Fruit fly (Drosophila melanogaster): ENCODE data around the gene CG42446.

CG42446 gene

DNA sequence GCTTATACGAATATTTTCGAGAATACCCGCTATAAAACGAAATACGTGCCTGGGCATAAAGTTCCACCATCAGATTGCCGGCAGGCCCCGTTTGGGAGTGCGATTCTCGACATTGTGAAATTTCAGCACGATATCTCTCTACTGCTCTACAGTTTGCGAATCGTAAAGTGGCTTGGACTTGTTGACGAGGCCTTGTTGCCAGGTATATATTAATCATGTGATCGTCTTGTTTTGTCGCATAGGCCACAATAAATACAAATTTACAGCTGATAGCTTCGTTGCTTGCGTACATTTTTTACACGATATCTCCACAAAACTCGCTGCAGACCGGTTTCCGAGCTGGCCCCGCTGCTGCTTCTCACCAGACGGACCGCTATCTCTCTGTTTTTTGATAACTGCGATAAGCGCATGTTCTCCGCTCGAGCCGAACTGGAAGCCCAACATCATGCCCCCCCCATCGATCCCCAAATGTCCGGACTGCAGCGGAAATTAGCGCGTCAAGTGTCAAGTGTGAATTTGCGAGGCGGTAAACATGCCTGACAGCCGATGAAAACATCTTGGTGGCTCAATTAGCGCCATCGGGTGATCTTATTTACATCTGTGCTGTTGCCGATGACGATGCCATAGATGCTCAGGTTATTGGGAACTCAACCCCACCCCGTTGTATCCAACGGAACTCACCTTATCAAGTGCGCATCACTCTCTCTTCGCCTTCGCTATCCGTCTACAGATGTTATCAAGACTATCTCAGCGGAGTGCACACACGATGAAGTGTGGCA is 50.4 kb downstream of the CG42446 start (continued):
- TF ChIP-seq CG15601 (tag; optimal IDR thresholded peaks at IDR 0.05) (no peak), CG11695 (GFP tag; IDR thresholded peaks at IDR 0.05) (0 out of 3 replicates have a peak, but pooled peaks have one; percentile 29), CG1603 (tag; optimal IDR thresholded peaks at IDR 0.05) (peak; percentile 19), E2f1 (GFP tag; IDR thresholded peaks at IDR 0.05) (peak; percentile 47; the same call in 1 of the 2 replicates), Hsf (GFP tag; optimal IDR thresholded peaks at IDR 0.05) (peak; percentile 18), dpn (GFP tag; optimal IDR thresholded peaks at IDR 0.05) (peak in 1 of 2 experiments; percentile 36), lilli (GFP tag; optimal IDR thresholded peaks at IDR 0.05) (peak; percentile 30), Sox100B (GFP tag; optimal IDR thresholded peaks at IDR 0.05) (peak; percentile 21), CG10431 (GFP tag; optimal IDR thresholded peaks at IDR 0.05) (no peak), CG8290 (GFP tag; optimal IDR thresholded peaks at IDR 0.05) (peak; percentile 6), CG8290 (tag; optimal IDR thresholded peaks at IDR 0.05) (no peak), CG2120 (GFP tag; optimal IDR thresholded peaks at IDR 0.05) (peak; percentile 41), CG17912 (GFP tag; optimal IDR thresholded peaks at IDR 0.05) (no peak), chinmo (GFP tag; IDR thresholded peaks at IDR 0.05; ENCODE audit: partially characterized antibody) (peak; percentile 69; the same call in 1 of the 4 replicates), CG7556 (GFP tag; optimal IDR thresholded peaks at IDR 0.05) (peak; percentile 14), CG17359 (tag; optimal IDR thresholded peaks at IDR 0.05) (peak; percentile 31), Abd-B (GFP tag; optimal IDR thresholded peaks at IDR 0.05) (no peak), PHDP (tag; optimal IDR thresholded peaks at IDR 0.05) (peak; percentile 3), CG17802 (tag; optimal IDR thresholded peaks at IDR 0.05) (no peak), Awh (GFP tag; IDR thresholded peaks at IDR 0.05) (0 out of 2 replicates have a peak, but pooled peaks have one; percentile 43), CG10543 (GFP tag; optimal IDR thresholded peaks at IDR 0.05) (peak; percentile 39), phol (tag; optimal IDR thresholded peaks at IDR 0.05) (peak; percentile 15), CG1792 (GFP tag; optimal IDR thresholded peaks at IDR 0.05) (peak; percentile 13), row (GFP tag; IDR thresholded peaks at IDR 0.05) (peak; percentile 67), CG5245 (GFP tag; optimal IDR thresholded peaks at IDR 0.05) (no peak), CG7786 (GFP tag; optimal IDR thresholded peaks at IDR 0.05) (peak; percentile 9), CG11093 (GFP tag; IDR thresholded peaks at IDR 0.05) (no peak), CG17328 (GFP tag; IDR thresholded peaks at IDR 0.05) (peak; percentile 51; the same call in 1 of the 2 replicates), zen2 (GFP tag; IDR thresholded peaks at IDR 0.05; ENCODE audit: partially characterized antibody) (0 out of 3 replicates have a peak, but pooled peaks have one; percentile 9), CG9876 (GFP tag; optimal IDR thresholded peaks at IDR 0.05) (no peak), CG30020 (tag; optimal IDR thresholded peaks at IDR 0.05) (no peak), CG10274 (GFP tag; optimal IDR thresholded peaks at IDR 0.05) (no peak), ara (GFP tag; IDR thresholded peaks at IDR 0.05) (peak; percentile 37; the same call in 1 of the 2 replicates), pros (GFP tag; optimal IDR thresholded peaks at IDR 0.05) (peak; percentile 20), CG4404 (GFP tag; IDR thresholded peaks at IDR 0.05) (no peak), CG7839 (tag; optimal IDR thresholded peaks at IDR 0.05) (peak; percentile 35), sens (GFP tag) (peak; percentile 53), CoRest (tag; optimal IDR thresholded peaks at IDR 0.05) (peak; percentile 29), CG18262 (tag; optimal IDR thresholded peaks at IDR 0.05) (peak; percentile 25), nom (GFP tag; optimal IDR thresholded peaks at IDR 0.05) (peak; percentile 34), sr (GFP tag; IDR thresholded peaks at IDR 0.05) (no peak), CG12391 (tag; optimal IDR thresholded peaks at IDR 0.05) (peak; percentile 46), Drgx (GFP tag; IDR thresholded peaks at IDR 0.05) (peak; percentile 56; the same call in 1 of the 2 replicates), ase (GFP tag; IDR thresholded peaks at IDR 0.05) (0 out of 3 replicates have a peak, but pooled peaks have one; percentile 24), CG15514 (GFP tag; optimal IDR thresholded peaks at IDR 0.05) (peak; percentile 27), CG15479 (GFP tag; optimal IDR thresholded peaks at IDR 0.05) (peak; percentile 1), CG16815 (GFP tag; optimal IDR thresholded peaks at IDR 0.05) (no peak), CG10979 (tag; optimal IDR thresholded peaks at IDR 0.05) (peak; percentile 3)
